Worm (Caenorhabditis elegans) whole organism, early embryonic: ENCODE data around the gene C46A5.6.

Experiments used
- B0310.2 ChIP-seq: sonication (generic microtip); optimal IDR thresholded peaks from 2 replicates; lab custom pipeline; 2016; ENCODE audit warnings: mild to moderate bottlenecking, missing genetic modification characterization, missing compliant biosample characterization
- F13C5.2 ChIP-seq: sonication (generic microtip); optimal IDR thresholded peaks from 2 replicates; lab custom pipeline; 2017; ENCODE audit warnings: mild to moderate bottlenecking, missing genetic modification characterization, inconsistent platforms, missing compliant biosample characterization
- aly-1 ChIP-seq: sonication (generic microtip); optimal IDR thresholded peaks from 2 replicates; lab custom pipeline; 2016; ENCODE audit warnings: missing genetic modification characterization, missing compliant biosample characterization
- ama-1 ChIP-seq: fragments of 150-350 bp; optimal IDR thresholded peaks from 2 replicates; lab custom pipeline; 2014
- ceh-13 ChIP-seq: fragments of 200-800 bp; sonication (Bioruptor generic); optimal IDR thresholded peaks from 2 replicates; lab custom pipeline; 2018; ENCODE audit warnings: mild to moderate bottlenecking, missing genetic modification characterization, missing compliant biosample characterization
- ceh-36 ChIP-seq: sonication (generic microtip); optimal IDR thresholded peaks from 2 replicates; lab custom pipeline; 2016; ENCODE audit warnings: missing genetic modification characterization, inconsistent platforms, missing compliant biosample characterization
- ets-7 ChIP-seq: sonication (generic microtip); optimal IDR thresholded peaks from 2 replicates; lab custom pipeline; 2016; ENCODE audit warnings: missing genotype, missing genetic modification characterization, missing compliant biosample characterization
- flt-1 ChIP-seq: fragments of 200-800 bp; sonication (Bioruptor generic); IDR thresholded peaks from 2 replicates; pipeline ENCODE4 v1.3.6; 2022; ENCODE audit warnings: missing genetic modification characterization, missing compliant biosample characterization
- hmbx-1 ChIP-seq: sonication (generic microtip); optimal IDR thresholded peaks from 2 replicates; lab custom pipeline; 2016; ENCODE audit warnings: mild to moderate bottlenecking, missing genetic modification characterization, missing compliant biosample characterization
- hmg-4 ChIP-seq: fragments of 200-800 bp; sonication (Bioruptor generic); optimal IDR thresholded peaks from 2 replicates; lab custom pipeline; 2018; ENCODE audit warnings: mild to moderate bottlenecking, missing genetic modification characterization, missing compliant biosample characterization
- hnd-1 ChIP-seq: sonication (generic microtip); optimal IDR thresholded peaks from 2 replicates; lab custom pipeline; 2016; ENCODE audit warnings: missing genetic modification characterization, missing compliant biosample characterization
- pes-1 ChIP-seq: fragments of 200-800 bp; sonication (Bioruptor generic); IDR thresholded peaks from 2 replicates; pipeline ENCODE4 v1.3.6; 2022; ENCODE audit warnings: missing genetic modification reagents, missing genetic modification characterization, missing compliant biosample characterization
- scrt-1 ChIP-seq: fragments of 200-800 bp; sonication (Bioruptor generic); IDR thresholded peaks from 2 replicates; pipeline ENCODE4 v1.3.6; 2022; ENCODE audit warnings: missing genetic modification characterization, missing compliant biosample characterization
- sea-1 ChIP-seq: fragments of 200-800 bp; sonication (Bioruptor generic); conservative IDR thresholded peaks from 2 replicates; pipeline ENCODE4 v1.3.6; 2022; ENCODE audit warnings: missing genetic modification characterization, missing compliant biosample characterization
- tbx-11 ChIP-seq: fragments of 200-800 bp; sonication (Bioruptor generic); IDR thresholded peaks from 2 replicates; pipeline ENCODE4 v1.3.6; 2022; ENCODE audit warnings: missing genetic modification characterization, missing compliant biosample characterization
- tbx-37 ChIP-seq: fragments of 200-800 bp; sonication (Bioruptor generic); conservative IDR thresholded peaks from 2 replicates; pipeline ENCODE4 v1.3.6; 2022; ENCODE audit warnings: missing genetic modification reagents, missing genetic modification characterization, missing compliant biosample characterization
- tra-4 ChIP-seq: sonication (generic microtip); optimal IDR thresholded peaks from 2 replicates; lab custom pipeline; 2017; ENCODE audit warnings: missing genetic modification characterization, missing compliant biosample characterization

The C46A5.6 gene

ce11 chrIV:7743539-7743938 lies 20.1 kb downstream of the C46A5.6 start, which contains the start of gene npr-35:
npr-35 (plus strand) TSS chrIV:7743839.
- TF ChIP-seq flt-1 (GFP tag; lab: Robert Waterston, UW) (no peak), ama-1 (no peak), tbx-37 (GFP tag; lab: Robert Waterston, UW) (no peak), ceh-36 (tag; lab: Kevin White, UChicago) (no peak), tra-4 (tag; lab: Kevin White, UChicago) (no peak), pes-1 (GFP tag; lab: Robert Waterston, UW) (no peak), aly-1 (tag; lab: Kevin White, UChicago) (no peak), tbx-11 (GFP tag; lab: Robert Waterston, UW) (no peak), ceh-13 (GFP tag; lab: Kevin White, UChicago) (no peak), hmg-4 (GFP tag; lab: Kevin White, UChicago) (no peak)

- TF ChIP-seq hnd-1 (no peak), pes-1 (GFP tag; lab: Robert Waterston, UW) (no peak)
These were observed 27.0 kb downstream of the C46A5.6 start for ce11 chrIV:7736616-7737015.

- TF ChIP-seq ama-1 (no peak), sea-1 (GFP tag; lab: Robert Waterston, UW) (no peak), scrt-1 (GFP tag; lab: Robert Waterston, UW) (no peak), flt-1 (GFP tag; lab: Robert Waterston, UW) (no peak), tbx-37 (GFP tag; lab: Robert Waterston, UW) (no peak)
These were observed 29.0 kb downstream of the C46A5.6 start, which contains the start of gene clx-1 for ce11 chrIV:7734619-7735018. clx-1 (plus strand) TSS chrIV:7734648.

- TF ChIP-seq hmbx-1 (no peak), tbx-11 (GFP tag; lab: Robert Waterston, UW) (no peak), scrt-1 (GFP tag; lab: Robert Waterston, UW) (no peak), F13C5.2 (tag; lab: Kevin White, UChicago) (no peak), aly-1 (tag; lab: Kevin White, UChicago) (no peak), B0310.2 (tag; lab: Kevin White, UChicago) (no peak), ceh-36 (tag; lab: Kevin White, UChicago) (no peak), tra-4 (tag; lab: Kevin White, UChicago) (no peak), ama-1 (no peak), tbx-37 (GFP tag; lab: Robert Waterston, UW) (no peak), flt-1 (GFP tag; lab: Robert Waterston, UW) (no peak), ets-7 (tag; lab: Kevin White, UChicago) (no peak), sea-1 (GFP tag; lab: Robert Waterston, UW) (no peak), pes-1 (GFP tag; lab: Robert Waterston, UW) (no peak), ceh-13 (GFP tag; lab: Kevin White, UChicago) (no peak), hmg-4 (GFP tag; lab: Kevin White, UChicago) (no peak)
These were observed 29.5 kb downstream of the C46A5.6 start for ce11 chrIV:7734173-7734572.

ce11 chrIV:7731960-7732359 lies 31.7 kb downstream of the C46A5.6 start, which contains the start of the genes C50F7.9 and C50F7.3:
C50F7.9 (minus strand) TSS chrIV:7732060.
C50F7.3 (plus strand) TSS chrIV:7732329.
- TF ChIP-seq ceh-36 (tag; lab: Kevin White, UChicago) (no peak), hmbx-1 (no peak), tra-4 (tag; lab: Kevin White, UChicago) (no peak), hnd-1 (no peak), flt-1 (GFP tag; lab: Robert Waterston, UW) (no peak), ets-7 (tag; lab: Kevin White, UChicago) (no peak), scrt-1 (GFP tag; lab: Robert Waterston, UW) (no peak), hmg-4 (GFP tag; lab: Kevin White, UChicago) (no peak), ceh-13 (GFP tag; lab: Kevin White, UChicago) (no peak), tbx-37 (GFP tag; lab: Robert Waterston, UW) (no peak), sea-1 (GFP tag; lab: Robert Waterston, UW) (no peak), aly-1 (tag; lab: Kevin White, UChicago) (no peak)

ce11 chrIV:7728402-7728963 lies 35.2 kb downstream of the C46A5.6 start, which contains the start of gene sucg-1:
sucg-1 (plus strand) TSS chrIV:7728913.
- TF ChIP-seq hnd-1 (no peak), tbx-11 (GFP tag; lab: Robert Waterston, UW) (no peak)

ce11 chrIV:7727258-7727657 lies 36.4 kb downstream of the C46A5.6 start:
- TF ChIP-seq aly-1 (tag; lab: Kevin White, UChicago) (no peak), tra-4 (tag; lab: Kevin White, UChicago) (no peak), ets-7 (tag; lab: Kevin White, UChicago) (no peak)

- no peak for TF ChIP-seq flt-1 (GFP tag; lab: Robert Waterston, UW)
These were observed 37.3 kb downstream of the C46A5.6 start, which contains the start of gene C50F7.5 for ce11 chrIV:7726325-7726724. C50F7.5 (plus strand) TSS chrIV:7726719.

- TF ChIP-seq aly-1 (tag; lab: Kevin White, UChicago) (no peak), hmbx-1 (no peak), hmg-4 (GFP tag; lab: Kevin White, UChicago) (no peak), sea-1 (GFP tag; lab: Robert Waterston, UW) (no peak), scrt-1 (GFP tag; lab: Robert Waterston, UW) (no peak), hnd-1 (no peak), pes-1 (GFP tag; lab: Robert Waterston, UW) (no peak), flt-1 (GFP tag; lab: Robert Waterston, UW) (no peak), tra-4 (tag; lab: Kevin White, UChicago) (no peak), ceh-13 (GFP tag; lab: Kevin White, UChicago) (no peak), ets-7 (tag; lab: Kevin White, UChicago) (no peak), ceh-36 (tag; lab: Kevin White, UChicago) (no peak), tbx-11 (GFP tag; lab: Robert Waterston, UW) (no peak), F13C5.2 (tag; lab: Kevin White, UChicago) (no peak), tbx-37 (GFP tag; lab: Robert Waterston, UW) (no peak)
These were observed 38.7 kb downstream of the C46A5.6 start for ce11 chrIV:7724912-7725311.
